Fruit fly (Drosophila melanogaster) whole organism, adult: ENCODE data around the gene Slc25A46b.

ENCODE experiments used
- CG11617 ChIP-seq: fragments of 200-800 bp; sonication (Bioruptor generic); optimal IDR thresholded peaks from 2 replicates; lab custom pipeline; 2017; ENCODE audit warnings: mild to moderate bottlenecking, missing biosample characterization, missing genetic modification reagents, missing genetic modification characterization
- CG12768 ChIP-seq: fragments of 200-800 bp; sonication (Bioruptor generic); optimal IDR thresholded peaks from 2 replicates; lab custom pipeline; 2017; ENCODE audit warnings: missing biosample characterization, missing genetic modification characterization, mild to moderate bottlenecking, moderate library complexity, missing genetic modification reagents
- CG14711 ChIP-seq: fragments of 200-800 bp; sonication (Bioruptor generic); optimal IDR thresholded peaks from 2 replicates; lab custom pipeline; 2018; ENCODE audit warnings: missing biosample characterization, mild to moderate bottlenecking, missing genetic modification characterization, moderate library complexity
- CG33017 ChIP-seq: fragments of 200-800 bp; sonication (Bioruptor generic); optimal IDR thresholded peaks from 2 replicates; lab custom pipeline; 2018; ENCODE audit warnings: missing biosample characterization, mild to moderate bottlenecking, missing genetic modification characterization, moderate library complexity
- CG5204 ChIP-seq: fragments of 200-800 bp; sonication (Bioruptor generic); optimal IDR thresholded peaks from 2 replicates; lab custom pipeline; 2016; ENCODE audit warnings: missing biosample characterization, missing genetic modification characterization
- bab1 ChIP-seq: fragments of 200-800 bp; sonication (Bioruptor generic); optimal IDR thresholded peaks from 3 replicates; lab custom pipeline; 2019; ENCODE audit warnings: missing biosample characterization, mild to moderate bottlenecking, missing genetic modification characterization, moderate library complexity
- cnc ChIP-seq, 2 experiments: fragments of >200 bp; optimal IDR thresholded peaks; 2 replicates each; lab custom pipeline; 2017

- TF ChIP-seq cnc (optimal IDR thresholded peaks at IDR 0.05; lab: Kevin White, UChicago) (no peak), bab1 (no peak), CG12768 (GFP tag; lab: Kevin White, UChicago) (no peak), CG14711 (tag; lab: Kevin White, UChicago) (no peak), CG11617 (GFP tag; lab: Kevin White, UChicago) (no peak), CG5204 (GFP tag; lab: Kevin White, UChicago) (no peak), CG33017 (tag; lab: Kevin White, UChicago) (no peak)
These were observed 49.5 kb downstream of the Slc25A46b start for dm6 chr2L:18145826-18146225.
